Fruit fly (Drosophila melanogaster) whole organism, embryonic: ENCODE results near the gene CG7182.

Experiments
- Awh ChIP-seq: fragments of 200-800 bp; sonication (Bioruptor generic); IDR thresholded peaks from 2 replicates; pipeline ENCODE4, ENCODE4 v1.3.6; 2022; ENCODE audit warnings: missing biosample characterization, missing genetic modification characterization
- Bteb2 ChIP-seq: fragments of 200-800 bp; sonication (Bioruptor generic); optimal IDR thresholded peaks from 2 replicates; lab custom pipeline; 2016; ENCODE audit warnings: missing biosample characterization, missing genetic modification characterization
- CG11695 ChIP-seq: fragments of 200-800 bp; sonication (Bioruptor generic); IDR thresholded peaks from 3 replicates; pipeline ENCODE4 v1.3.6; 2022; ENCODE audit warnings: missing biosample characterization, missing genetic modification characterization
- CG12219 ChIP-seq: fragments of 200-800 bp; sonication (Bioruptor generic); optimal IDR thresholded peaks from 3 replicates; lab custom pipeline; 2018; ENCODE audit warnings: missing biosample characterization, mild to moderate bottlenecking, missing genetic modification characterization
- CG12942 ChIP-seq: fragments of 200-800 bp; sonication (Bioruptor generic); optimal IDR thresholded peaks from 3 replicates; lab custom pipeline; 2016; ENCODE audit warnings: missing biosample characterization, missing genetic modification characterization
- CG13296 ChIP-seq: fragments of 200-800 bp; sonication (Bioruptor generic); optimal IDR thresholded peaks from 3 replicates; lab custom pipeline; 2018; ENCODE audit warnings: missing biosample characterization, mild to moderate bottlenecking, missing genetic modification characterization
- CG14014 ChIP-seq: fragments of 200-800 bp; sonication (Bioruptor generic); IDR thresholded peaks from 2 replicates; pipeline ENCODE4 v1.3.6; 2022; ENCODE audit warnings: missing biosample characterization, missing genetic modification characterization
- CG1832 ChIP-seq: fragments of 200-800 bp; sonication (Bioruptor generic); optimal IDR thresholded peaks from 2 replicates; lab custom pipeline; 2017; ENCODE audit warnings: missing biosample characterization, mild to moderate bottlenecking, missing genetic modification characterization, inconsistent platforms
- CG2889 ChIP-seq: fragments of 200-800 bp; sonication (Bioruptor generic); IDR thresholded peaks from 3 replicates; pipeline ENCODE4 v1.3.6; 2022; ENCODE audit warnings: missing biosample characterization, missing genetic modification characterization
- CG30403 ChIP-seq: fragments of 200-800 bp; sonication (Bioruptor generic); optimal IDR thresholded peaks from 3 replicates; lab custom pipeline; 2016; ENCODE audit warnings: missing biosample characterization, missing genetic modification characterization
- CG31224 ChIP-seq: fragments of 200-800 bp; sonication (Bioruptor generic); IDR thresholded peaks from 2 replicates; pipeline ENCODE4 v1.3.6; 2022; ENCODE audit warnings: missing biosample characterization, missing genetic modification characterization
- CG32772 ChIP-seq: fragments of 200-800 bp; sonication (Bioruptor generic); IDR thresholded peaks from 2 replicates; pipeline ENCODE4 v1.3.6; 2022; ENCODE audit warnings: missing biosample characterization, missing genetic modification characterization
- CG42726 ChIP-seq: fragments of 200-800 bp; sonication (Bioruptor generic); IDR thresholded peaks from 2 replicates; pipeline ENCODE4 v1.3.6; 2022; ENCODE audit warnings: missing biosample characterization, missing genetic modification characterization; ENCODE audit not compliant: partially characterized antibody
- CG4617 ChIP-seq: fragments of 200-800 bp; sonication (Bioruptor generic); optimal IDR thresholded peaks from 3 replicates; lab custom pipeline; 2016; ENCODE audit warnings: missing biosample characterization, missing genetic modification characterization, borderline replicate concordance
- CG4730 ChIP-seq: fragments of 200-800 bp; sonication (Bioruptor generic); IDR thresholded peaks from 2 replicates; pipeline ENCODE4 v1.3.6; 2022; ENCODE audit warnings: missing biosample characterization, missing genetic modification characterization
- CG4854 ChIP-seq: fragments of 200-800 bp; sonication (Bioruptor generic); optimal IDR thresholded peaks from 2 replicates; lab custom pipeline; 2016; ENCODE audit warnings: missing biosample characterization, missing genetic modification characterization, inconsistent platforms
- CG6254 ChIP-seq: fragments of 200-800 bp; sonication (Bioruptor generic); optimal IDR thresholded peaks from 3 replicates; lab custom pipeline; 2017; ENCODE audit warnings: mild to moderate bottlenecking, missing biosample characterization, missing genetic modification reagents, missing genetic modification characterization
- CG6791 ChIP-seq: fragments of 200-800 bp; sonication (Bioruptor generic); IDR thresholded peaks from 3 replicates; pipeline ENCODE4 v1.3.6; 2022; ENCODE audit warnings: missing biosample characterization, missing genetic modification characterization; ENCODE audit not compliant: partially characterized antibody
- CG9609 ChIP-seq: fragments of 200-800 bp; sonication (Bioruptor generic); optimal IDR thresholded peaks from 3 replicates; lab custom pipeline; 2016; ENCODE audit warnings: missing biosample characterization, missing genetic modification characterization
- CTCF ChIP-seq: fragments of 200-800 bp; sonication (Bioruptor generic); optimal IDR thresholded peaks from 2 replicates; lab custom pipeline; 2017; ENCODE audit warnings: missing biosample characterization, mild to moderate bottlenecking, missing genetic modification characterization, moderate library complexity
- D19A ChIP-seq: fragments of 200-800 bp; optimal IDR thresholded peaks from 3 replicates; lab custom pipeline; 2019; ENCODE audit warnings: missing biosample characterization, mild to moderate bottlenecking, missing genetic modification characterization, moderate library complexity
- Dbx ChIP-seq: fragments of 200-800 bp; sonication (Bioruptor generic); IDR thresholded peaks from 3 replicates; pipeline ENCODE4 v1.3.6; 2022; ENCODE audit warnings: missing biosample characterization, missing genetic modification characterization
- Hand ChIP-seq: fragments of 200-800 bp; sonication (Bioruptor generic); optimal IDR thresholded peaks from 2 replicates; lab custom pipeline; 2017; ENCODE audit warnings: mild to moderate bottlenecking, missing biosample characterization, missing genetic modification reagents, missing genetic modification characterization
- Hey ChIP-seq: fragments of 200-800 bp; sonication (Bioruptor generic); optimal IDR thresholded peaks from 3 replicates; lab custom pipeline; 2018; ENCODE audit warnings: missing biosample characterization, mild to moderate bottlenecking, missing genetic modification characterization
- Lim3 ChIP-seq: fragments of 200-800 bp; sonication (Bioruptor generic); IDR thresholded peaks from 2 replicates; pipeline ENCODE4 v1.3.6; 2022; ENCODE audit warnings: missing biosample characterization, missing genetic modification characterization
- Mrtf ChIP-seq: fragments of 200-800 bp; sonication (Bioruptor generic); IDR thresholded peaks from 3 replicates; pipeline ENCODE4 v1.3.6; 2022; ENCODE audit warnings: missing biosample characterization, missing genetic modification characterization
- Ravus ChIP-seq: fragments of 200-800 bp; sonication (Bioruptor generic); IDR thresholded peaks from 2 replicates; pipeline ENCODE4 v1.3.6; 2022; ENCODE audit warnings: missing biosample characterization, missing genetic modification characterization
- Vsx1 ChIP-seq: fragments of 200-800 bp; sonication (Bioruptor generic); optimal IDR thresholded peaks from 2 replicates; lab custom pipeline; 2017; ENCODE audit warnings: missing biosample characterization, mild to moderate bottlenecking, missing genetic modification characterization, missing genetic modification reagents
- ara ChIP-seq: fragments of 200-800 bp; sonication (Bioruptor generic); IDR thresholded peaks from 2 replicates; pipeline ENCODE4 v1.3.6; 2022; ENCODE audit warnings: missing biosample characterization, missing genetic modification characterization
- ash1 ChIP-seq: fragments of 200-800 bp; sonication (Bioruptor generic); optimal IDR thresholded peaks from 2 replicates; lab custom pipeline; 2018; ENCODE audit warnings: missing biosample characterization, mild to moderate bottlenecking, missing genetic modification characterization
- chn ChIP-seq: fragments of 200-800 bp; sonication (Bioruptor generic); optimal IDR thresholded peaks from 2 replicates; lab custom pipeline; 2016; ENCODE audit warnings: missing biosample characterization, missing genetic modification characterization
- crp ChIP-seq, 2 experiments: fragments of 200-800 bp; sonication (Bioruptor generic); optimal IDR thresholded peaks; 2 replicates in 1 of 2; 3 replicates in 1 of 2; lab custom pipeline; 2017; ENCODE audit warnings: missing biosample characterization in 2 of 2, missing genetic modification characterization in 2 of 2, mild to moderate bottlenecking in 1 of 2, moderate library complexity in 1 of 2
- dan ChIP-seq: fragments of 200-800 bp; sonication (Bioruptor generic); IDR thresholded peaks from 2 replicates; pipeline ENCODE4 v1.3.6; 2022; ENCODE audit warnings: missing biosample characterization, missing genetic modification characterization
- ems ChIP-seq: fragments of 200-800 bp; sonication (Bioruptor generic); optimal IDR thresholded peaks from 3 replicates; lab custom pipeline; 2016; ENCODE audit warnings: missing biosample characterization, missing genetic modification characterization
- gce ChIP-seq: fragments of 200-800 bp; sonication (Bioruptor generic); IDR thresholded peaks from 3 replicates; pipeline ENCODE4 v1.3.6; 2022; ENCODE audit warnings: missing biosample characterization, missing genetic modification characterization
- gcm ChIP-seq: fragments of 200-800 bp; sonication (Bioruptor generic); optimal IDR thresholded peaks from 2 replicates; lab custom pipeline; 2019; ENCODE audit warnings: missing biosample characterization, mild to moderate bottlenecking, missing genetic modification characterization, moderate library complexity
- gro ChIP-seq: fragments of 200-800 bp; sonication (Bioruptor generic); optimal IDR thresholded peaks from 2 replicates; lab custom pipeline; 2016; ENCODE audit warnings: missing biosample characterization, missing genetic modification characterization
- gt ChIP-seq: fragments of 200-800 bp; sonication (Bioruptor generic); IDR thresholded peaks from 2 replicates; pipeline ENCODE4 v1.3.6; 2022; ENCODE audit warnings: missing biosample characterization, missing genetic modification characterization
- ham ChIP-seq: fragments of 200-800 bp; sonication (Bioruptor generic); IDR thresholded peaks from 2 replicates; pipeline ENCODE4 v1.3.6; 2022; ENCODE audit warnings: missing biosample characterization, missing genetic modification characterization
- jumu ChIP-seq: fragments of 200-800 bp; sonication (Bioruptor generic); optimal IDR thresholded peaks from 3 replicates; lab custom pipeline; 2016; ENCODE audit warnings: missing biosample characterization, missing genetic modification characterization
- lilli ChIP-seq: fragments of 200-800 bp; sonication (Bioruptor generic); optimal IDR thresholded peaks from 3 replicates; lab custom pipeline; 2016; ENCODE audit warnings: missing biosample characterization, missing genetic modification characterization
- lov ChIP-seq, 2 experiments: fragments of 200-800 bp in 1 of 2; fragments of >200 bp in 1 of 2; sonication (Bioruptor generic) in 1 of 2; IDR thresholded peaks in 1 of 2; optimal IDR thresholded peaks in 1 of 2; 2 replicates in 1 of 2; 3 replicates in 1 of 2; pipeline versions ENCODE4 v1.3.6 to Lab custom; 2017 to 2022; ENCODE audit warnings: missing biosample characterization in 1 of 2, missing genetic modification characterization in 1 of 2
- otp ChIP-seq: fragments of 200-800 bp; sonication (Bioruptor generic); IDR thresholded peaks from 3 replicates; pipeline ENCODE4, ENCODE4 v1.3.6; 2022; ENCODE audit warnings: missing biosample characterization, missing genetic modification characterization
- prd ChIP-seq, 3 experiments: fragments of >200 bp in 2 of 3; fragments of 200-800 bp in 1 of 3; sonication (Bioruptor generic) in 1 of 3; optimal IDR thresholded peaks in 2 of 3; IDR thresholded peaks in 1 of 3; 2 replicates in 2 of 3; 3 replicates in 1 of 3; pipeline versions ENCODE4 v1.3.6 to Lab custom; 2017 to 2022; ENCODE audit warnings: missing biosample characterization in 1 of 3, missing genetic modification characterization in 1 of 3
- salm ChIP-seq: fragments of 200-800 bp; sonication (Bioruptor generic); optimal IDR thresholded peaks from 2 replicates; lab custom pipeline; 2018; ENCODE audit warnings: missing biosample characterization, mild to moderate bottlenecking, missing genetic modification characterization
- stc ChIP-seq: fragments of 200-800 bp; sonication (Bioruptor generic); IDR thresholded peaks from 2 replicates; pipeline ENCODE4 v1.3.6; 2022; ENCODE audit warnings: missing biosample characterization, missing genetic modification characterization
- tin ChIP-seq: fragments of 200-800 bp; sonication (Bioruptor generic); optimal IDR thresholded peaks from 3 replicates; lab custom pipeline; 2016; ENCODE audit warnings: missing biosample characterization, missing genetic modification characterization
- ttk ChIP-seq: fragments of 200-800 bp; sonication (Bioruptor generic); IDR thresholded peaks from 2 replicates; pipeline ENCODE4 v2.1.2; 2022; ENCODE audit warnings: missing biosample characterization, missing genetic modification characterization
- vfl ChIP-seq: fragments of 200-800 bp; sonication (Bioruptor generic); optimal IDR thresholded peaks from 2 replicates; lab custom pipeline; 2016; ENCODE audit warnings: missing biosample characterization, missing genetic modification characterization
- vnd ChIP-seq: fragments of 200-800 bp; sonication (Bioruptor generic); IDR thresholded peaks from 3 replicates; pipeline ENCODE4 v1.3.6; 2022; ENCODE audit warnings: missing biosample characterization, missing genetic modification characterization; ENCODE audit not compliant: partially characterized antibody
- zen ChIP-seq: fragments of 200-800 bp; sonication (Bioruptor generic); optimal IDR thresholded peaks from 3 replicates; lab custom pipeline; 2018; ENCODE audit warnings: missing biosample characterization, mild to moderate bottlenecking, missing genetic modification characterization, moderate library complexity

Gene CG7182

dm6 chr3L:8308891-8309352, 37.3 kb downstream of the CG7182 start, which contains the start of gene BI-1 (continued):
- TF ChIP-seq gt (GFP tag; lab: Robert Waterston, UW): no peak
- no peak for TF ChIP-seq CG13296
- TF ChIP-seq D19A (tag; lab: Kevin White, UChicago): no peak
- no peak for TF ChIP-seq CG1832 (GFP tag; lab: Kevin White, UChicago)
- TF ChIP-seq Vsx1 (GFP tag; lab: Kevin White, UChicago): no peak
- peak; percentile 2 to 83 for TF ChIP-seq crp (GFP tag; optimal IDR thresholded peaks at IDR 0.05; lab: Kevin White, UChicago)
- no peak for TF ChIP-seq CG12219 (GFP tag; lab: Kevin White, UChicago)
- TF ChIP-seq Lim3 (GFP tag; lab: Robert Waterston, UW): no peak
- TF ChIP-seq CG11695 (GFP tag; lab: Robert Waterston, UW): no peak
- peak; percentile 88 for TF ChIP-seq CG30403 (GFP tag; lab: Kevin White, UChicago)
- TF ChIP-seq chn (GFP tag; lab: Kevin White, UChicago): no peak
- TF ChIP-seq Dbx: peak; percentile 74; the same call in 2 of the 3 replicates
- TF ChIP-seq CG6254 (GFP tag; lab: Kevin White, UChicago): peak; percentile 3
- TF ChIP-seq CG6791: no peak
- TF ChIP-seq CG4730 (GFP tag; lab: Robert Waterston, UW): no peak
- peak; percentile 24; the same call in 1 of the 2 replicates for TF ChIP-seq CG32772
- TF ChIP-seq CTCF (GFP tag; lab: Kevin White, UChicago): peak; percentile 22
- peak; percentile 69 for TF ChIP-seq tin (GFP tag; lab: Kevin White, UChicago)
- TF ChIP-seq Awh: no peak
- TF ChIP-seq prd (optimal IDR thresholded peaks at IDR 0.05; lab: Kevin White, UChicago): no peak
- peak; percentile 58; the same call in 2 of the 3 replicates for TF ChIP-seq prd (GFP tag; IDR thresholded peaks at IDR 0.05; lab: Robert Waterston, UW)
- peak; percentile 15 for TF ChIP-seq jumu
- TF ChIP-seq ash1: no peak
- no peak for TF ChIP-seq ham
- no peak for TF ChIP-seq Hand (GFP tag; lab: Kevin White, UChicago)
- no peak for TF ChIP-seq CG31224 (GFP tag; lab: Robert Waterston, UW)
- TF ChIP-seq Mrtf (GFP tag; lab: Robert Waterston, UW): no peak
- no peak for TF ChIP-seq stc
- peak; percentile 0 for TF ChIP-seq salm (tag; lab: Kevin White, UChicago)
- peak; percentile 28 for TF ChIP-seq ems (GFP tag; lab: Kevin White, UChicago)
- peak; percentile 63 for TF ChIP-seq CG4617 (GFP tag; lab: Kevin White, UChicago)
- no peak for TF ChIP-seq otp (GFP tag; lab: Robert Waterston, UW)
- no peak for TF ChIP-seq CG42726 (GFP tag; lab: Robert Waterston, UW)
- peak; percentile 33 for TF ChIP-seq vfl
- TF ChIP-seq dan (GFP tag; lab: Robert Waterston, UW): no peak
- no peak for TF ChIP-seq CG14014 (GFP tag; lab: Robert Waterston, UW)
- peak; percentile 59 for TF ChIP-seq lilli (GFP tag; lab: Kevin White, UChicago)
- peak; percentile 54 for TF ChIP-seq gro (GFP tag; lab: Kevin White, UChicago)
- TF ChIP-seq Hey (tag; lab: Kevin White, UChicago): no peak
- no peak for TF ChIP-seq ttk (GFP tag; lab: Robert Waterston, UW)
- no peak for TF ChIP-seq Ravus
- peak; percentile 36 for TF ChIP-seq CG12942
- peak; percentile 56 for TF ChIP-seq zen (tag; lab: Kevin White, UChicago)
- no peak for TF ChIP-seq gce (GFP tag; lab: Robert Waterston, UW)
- TF ChIP-seq CG9609 (GFP tag; lab: Kevin White, UChicago): no peak
- TF ChIP-seq gcm: no peak
- TF ChIP-seq lov (optimal IDR thresholded peaks at IDR 0.05; lab: Kevin White, UChicago): no peak
- TF ChIP-seq lov (GFP tag; IDR thresholded peaks at IDR 0.05; lab: Robert Waterston, UW): no peak
- no peak for TF ChIP-seq CG2889 (GFP tag; lab: Robert Waterston, UW)
- peak; percentile 13 for TF ChIP-seq CG4854 (GFP tag; lab: Kevin White, UChicago)
- no peak for TF ChIP-seq Bteb2
- TF ChIP-seq ara: no peak
- no peak for TF ChIP-seq vnd (GFP tag; lab: Robert Waterston, UW)
